Worm (Caenorhabditis elegans) whole organism, early embryonic: ENCODE measurements around the gene str-159.
A peak's percentile ranks its signal among the peaks of the same experiment; 100 is the strongest.

Source experiments
- B0310.2 ChIP-seq: sonication (generic microtip); optimal IDR thresholded peaks from 2 replicates; lab custom pipeline; 2016; ENCODE audit warnings: mild to moderate bottlenecking, missing genetic modification characterization, missing compliant biosample characterization
- F13C5.2 ChIP-seq: sonication (generic microtip); optimal IDR thresholded peaks from 2 replicates; lab custom pipeline; 2017; ENCODE audit warnings: mild to moderate bottlenecking, missing genetic modification characterization, inconsistent platforms, missing compliant biosample characterization
- aly-1 ChIP-seq: sonication (generic microtip); optimal IDR thresholded peaks from 2 replicates; lab custom pipeline; 2016; ENCODE audit warnings: missing genetic modification characterization, missing compliant biosample characterization
- ama-1 ChIP-seq: fragments of 150-350 bp; optimal IDR thresholded peaks from 2 replicates; lab custom pipeline; 2014
- ceh-13 ChIP-seq: fragments of 200-800 bp; sonication (Bioruptor generic); optimal IDR thresholded peaks from 2 replicates; lab custom pipeline; 2018; ENCODE audit warnings: mild to moderate bottlenecking, missing genetic modification characterization, missing compliant biosample characterization
- ceh-36 ChIP-seq: sonication (generic microtip); optimal IDR thresholded peaks from 2 replicates; lab custom pipeline; 2016; ENCODE audit warnings: missing genetic modification characterization, inconsistent platforms, missing compliant biosample characterization
- ets-7 ChIP-seq: sonication (generic microtip); optimal IDR thresholded peaks from 2 replicates; lab custom pipeline; 2016; ENCODE audit warnings: missing genotype, missing genetic modification characterization, missing compliant biosample characterization
- flt-1 ChIP-seq: fragments of 200-800 bp; sonication (Bioruptor generic); IDR thresholded peaks from 2 replicates; pipeline ENCODE4 v1.3.6; 2022; ENCODE audit warnings: missing genetic modification characterization, missing compliant biosample characterization
- hmbx-1 ChIP-seq: sonication (generic microtip); optimal IDR thresholded peaks from 2 replicates; lab custom pipeline; 2016; ENCODE audit warnings: mild to moderate bottlenecking, missing genetic modification characterization, missing compliant biosample characterization
- hmg-4 ChIP-seq: fragments of 200-800 bp; sonication (Bioruptor generic); optimal IDR thresholded peaks from 2 replicates; lab custom pipeline; 2018; ENCODE audit warnings: mild to moderate bottlenecking, missing genetic modification characterization, missing compliant biosample characterization
- hnd-1 ChIP-seq: sonication (generic microtip); optimal IDR thresholded peaks from 2 replicates; lab custom pipeline; 2016; ENCODE audit warnings: missing genetic modification characterization, missing compliant biosample characterization
- pes-1 ChIP-seq: fragments of 200-800 bp; sonication (Bioruptor generic); IDR thresholded peaks from 2 replicates; pipeline ENCODE4 v1.3.6; 2022; ENCODE audit warnings: missing genetic modification reagents, missing genetic modification characterization, missing compliant biosample characterization
- scrt-1 ChIP-seq: fragments of 200-800 bp; sonication (Bioruptor generic); IDR thresholded peaks from 2 replicates; pipeline ENCODE4 v1.3.6; 2022; ENCODE audit warnings: missing genetic modification characterization, missing compliant biosample characterization
- sea-1 ChIP-seq: fragments of 200-800 bp; sonication (Bioruptor generic); conservative IDR thresholded peaks from 2 replicates; pipeline ENCODE4 v1.3.6; 2022; ENCODE audit warnings: missing genetic modification characterization, missing compliant biosample characterization
- tbx-11 ChIP-seq: fragments of 200-800 bp; sonication (Bioruptor generic); IDR thresholded peaks from 2 replicates; pipeline ENCODE4 v1.3.6; 2022; ENCODE audit warnings: missing genetic modification characterization, missing compliant biosample characterization
- tbx-37 ChIP-seq: fragments of 200-800 bp; sonication (Bioruptor generic); conservative IDR thresholded peaks from 2 replicates; pipeline ENCODE4 v1.3.6; 2022; ENCODE audit warnings: missing genetic modification reagents, missing genetic modification characterization, missing compliant biosample characterization
- tra-4 ChIP-seq: sonication (generic microtip); optimal IDR thresholded peaks from 2 replicates; lab custom pipeline; 2017; ENCODE audit warnings: missing genetic modification characterization, missing compliant biosample characterization

str-159 gene

DNA sequence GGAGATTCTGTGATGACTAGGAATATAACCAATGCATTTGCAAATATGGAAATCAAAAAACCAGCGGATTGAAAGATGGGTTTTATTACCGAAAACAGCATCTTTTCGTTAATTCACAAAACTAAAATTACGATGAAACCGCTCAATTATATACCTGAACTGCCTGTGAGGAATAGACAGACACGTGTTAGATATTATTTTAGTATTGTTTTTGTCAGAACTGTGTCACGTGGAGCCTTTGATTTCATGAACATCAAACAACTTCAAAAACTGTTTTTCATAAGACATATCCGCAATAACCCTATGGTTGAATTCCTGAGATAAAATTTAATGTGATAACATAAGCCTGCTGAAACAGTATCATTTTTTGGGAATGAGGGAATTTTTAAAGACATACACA is 5.2 kb upstream of the str-159 start, which contains the start of gene str-161:
TSS of gene str-161 (minus strand) at position 101 of the 400 bp plus-strand sequence.
- TF ChIP-seq ama-1 (lab: Kevin White, UChicago) = no peak
- no peak for TF ChIP-seq ceh-13 (GFP tag; lab: Kevin White, UChicago)
- TF ChIP-seq hmg-4 = no peak
- TF ChIP-seq ceh-36 = no peak
- TF ChIP-seq aly-1 (tag; lab: Kevin White, UChicago) = no peak
- no peak for TF ChIP-seq hmbx-1
- TF ChIP-seq tra-4 (tag; lab: Kevin White, UChicago) = no peak
- TF ChIP-seq ets-7 (tag; lab: Kevin White, UChicago) = no peak
- no peak for TF ChIP-seq pes-1 (GFP tag; lab: Robert Waterston, UW)
- no peak for TF ChIP-seq tbx-37 (GFP tag; lab: Robert Waterston, UW)
- TF ChIP-seq B0310.2 (tag; lab: Kevin White, UChicago) = no peak
- TF ChIP-seq scrt-1 (GFP tag; lab: Robert Waterston, UW) = no peak

DNA sequence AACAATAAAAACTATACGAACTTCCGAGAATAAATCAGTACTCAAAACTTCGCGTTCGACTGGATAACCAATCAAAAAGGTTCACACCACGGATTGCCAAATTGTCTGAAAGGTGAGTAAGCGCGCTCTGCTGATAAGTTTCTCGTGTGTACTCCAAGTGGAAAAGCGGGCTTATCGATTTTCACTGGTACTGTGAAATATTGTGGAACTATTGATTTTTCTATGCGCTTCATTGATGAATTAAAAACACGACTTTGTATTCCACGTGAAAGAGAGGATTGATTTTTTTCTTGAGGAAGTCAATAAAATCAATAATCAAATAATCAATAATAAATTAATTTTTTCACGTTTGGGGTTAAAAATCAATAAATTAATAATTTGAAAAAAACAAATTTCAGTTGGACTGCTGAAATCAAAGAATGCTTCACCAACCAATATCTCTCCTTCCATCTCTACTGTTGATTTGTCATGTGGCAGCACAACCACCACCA is 3.4 kb upstream of the str-159 start, which contains the start of gene T08B6.4:
TSS of gene T08B6.4 (plus strand) at position 51 of the 491 bp plus-strand sequence.
- TF ChIP-seq F13C5.2 (tag; lab: Kevin White, UChicago) (no peak), scrt-1 (GFP tag; lab: Robert Waterston, UW) (no peak)

- TF ChIP-seq F13C5.2 (tag; lab: Kevin White, UChicago) = no peak
- no peak for TF ChIP-seq sea-1
- TF ChIP-seq hmbx-1 = no peak
- TF ChIP-seq tra-4 (tag; lab: Kevin White, UChicago) = no peak
- no peak for TF ChIP-seq ceh-13 (GFP tag; lab: Kevin White, UChicago)
- no peak for TF ChIP-seq tbx-11
- TF ChIP-seq ama-1 (lab: Kevin White, UChicago) = no peak
- TF ChIP-seq hnd-1 (tag; lab: Kevin White, UChicago) = no peak
- no peak for TF ChIP-seq aly-1 (tag; lab: Kevin White, UChicago)
- TF ChIP-seq pes-1 (GFP tag; lab: Robert Waterston, UW) = no peak
- no peak for TF ChIP-seq flt-1 (GFP tag; lab: Robert Waterston, UW)
- TF ChIP-seq tbx-37 (GFP tag; lab: Robert Waterston, UW) = no peak
- no peak for TF ChIP-seq B0310.2 (tag; lab: Kevin White, UChicago)
These were observed 4.0 kb downstream of the str-159 start, which contains the start of gene str-156 for ce11 chrIV:4913090-4913489. Gene str-156 (plus strand): TSS chrIV:4913390.

ce11 chrIV:4915689-4916088 is 6.5 kb downstream of the str-159 start, which contains the start of gene str-155:
Gene str-155 (plus strand): TSS chrIV:4915989.
- TF ChIP-seq hmg-4 (no peak), tbx-11 (no peak), sea-1 (no peak)

DNA sequence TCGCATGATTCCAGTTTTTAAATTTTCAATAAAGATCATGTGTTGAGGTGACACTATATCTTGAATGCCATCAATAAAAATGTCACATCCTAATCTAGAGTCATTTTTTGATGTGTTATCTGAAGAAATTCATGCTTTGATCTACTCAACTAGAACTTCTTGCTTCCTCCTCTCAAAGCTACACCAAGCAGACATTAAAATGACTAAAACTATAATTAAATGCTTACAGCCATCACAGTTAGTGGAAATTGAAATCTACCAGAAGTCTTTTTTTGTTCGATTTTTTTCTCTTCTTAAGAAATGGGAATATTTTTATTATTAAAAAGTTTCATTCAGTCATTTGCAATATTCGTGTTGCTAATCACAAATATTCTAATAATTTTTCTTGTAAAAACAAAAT is 8.6 kb downstream of the str-159 start, which contains the start of gene str-158:
TSS of gene str-158 (plus strand) at position 301 of the 400 bp plus-strand sequence.
- no peak for TF ChIP-seq aly-1 (tag; lab: Kevin White, UChicago)
- no peak for TF ChIP-seq ama-1 (lab: Kevin White, UChicago)
- no peak for TF ChIP-seq hnd-1 (tag; lab: Kevin White, UChicago)
- no peak for TF ChIP-seq tbx-11
- no peak for TF ChIP-seq scrt-1 (GFP tag; lab: Robert Waterston, UW)

ce11 chrIV:4930045-4930444 is 20.9 kb downstream of the str-159 start, which contains the start of gene Y9C9A.8:
Gene Y9C9A.8 (plus strand): TSS chrIV:4930345.
- TF ChIP-seq hmg-4 (no peak), hmbx-1 (no peak), tra-4 (tag; lab: Kevin White, UChicago) (no peak), tbx-11 (no peak), hnd-1 (tag; lab: Kevin White, UChicago) (no peak), pes-1 (GFP tag; lab: Robert Waterston, UW) (no peak), aly-1 (tag; lab: Kevin White, UChicago) (no peak), F13C5.2 (tag; lab: Kevin White, UChicago) (no peak), ama-1 (lab: Kevin White, UChicago) (no peak), flt-1 (GFP tag; lab: Robert Waterston, UW) (no peak), tbx-37 (GFP tag; lab: Robert Waterston, UW) (no peak), ets-7 (tag; lab: Kevin White, UChicago) (no peak), ceh-13 (GFP tag; lab: Kevin White, UChicago) (no peak), sea-1 (no peak)

DNA sequence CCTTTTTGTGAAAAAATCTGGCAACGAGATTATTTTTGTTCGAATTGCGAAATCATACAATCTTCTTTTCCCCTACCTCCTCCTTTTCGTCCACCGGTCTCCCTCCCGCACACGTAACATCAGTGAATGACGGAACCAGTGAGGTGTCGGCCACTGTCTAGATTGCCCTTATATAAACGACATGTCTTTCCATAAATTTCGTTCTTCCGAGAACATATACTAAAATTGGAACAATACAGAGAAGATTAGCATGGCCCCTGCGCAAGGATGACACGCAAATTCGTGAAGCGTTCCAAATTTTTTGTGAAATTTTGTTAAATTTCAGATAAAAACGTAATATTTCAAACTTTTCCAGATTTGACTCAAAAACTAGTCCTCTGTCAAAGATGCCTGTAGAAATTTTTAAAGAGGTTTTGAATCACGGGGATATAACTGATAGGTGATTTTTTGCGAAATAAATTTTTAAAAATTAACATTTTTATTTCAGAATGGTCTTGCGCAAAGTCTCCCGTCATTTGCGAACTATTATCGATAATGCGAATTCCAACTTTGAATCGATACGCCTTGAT is 21.7 kb downstream of the str-159 start:
- TF ChIP-seq aly-1 (tag; lab: Kevin White, UChicago) (no peak), ama-1 (lab: Kevin White, UChicago) (no peak), scrt-1 (GFP tag; lab: Robert Waterston, UW) (no peak), tra-4 (tag; lab: Kevin White, UChicago) (no peak), ceh-13 (GFP tag; lab: Kevin White, UChicago) (peak; percentile 6), flt-1 (GFP tag; lab: Robert Waterston, UW) (peak; percentile 39; the same call in 1 of the 2 replicates), tbx-37 (GFP tag; lab: Robert Waterston, UW) (no peak), B0310.2 (tag; lab: Kevin White, UChicago) (no peak), sea-1 (no peak), tbx-11 (0 out of 2 replicates have a peak, but pooled peaks have one; percentile 16), hnd-1 (tag; lab: Kevin White, UChicago) (no peak), hmg-4 (no peak), F13C5.2 (tag; lab: Kevin White, UChicago) (no peak), pes-1 (GFP tag; lab: Robert Waterston, UW) (peak; percentile 63; the same call in 1 of the 2 replicates), ets-7 (tag; lab: Kevin White, UChicago) (no peak), ceh-36 (no peak), hmbx-1 (no peak)
